Worm (Caenorhabditis elegans): Measurements from ENCODE around the gene Y54G2A.49.

- no peak for TF ChIP-seq R02D3.7 (tag; optimal IDR thresholded peaks at IDR 0.05)
- TF ChIP-seq alr-1 (tag; optimal IDR thresholded peaks at IDR 0.05), result no peak
- TF ChIP-seq mdl-1 (tag; optimal IDR thresholded peaks at IDR 0.05), result no peak
- no peak for TF ChIP-seq nhr-11 (tag; optimal IDR thresholded peaks at IDR 0.05)
- TF ChIP-seq fos-1 (tag; optimal IDR thresholded peaks at IDR 0.05), result peak; percentile 90
- TF ChIP-seq lsy-2 (tag; optimal IDR thresholded peaks at IDR 0.05), result peak in 1 of 2 experiments; percentile 48
- TF ChIP-seq ceh-82 (tag; optimal IDR thresholded peaks at IDR 0.05), result no peak
- no peak for TF ChIP-seq lin-39 (tag; optimal IDR thresholded peaks at IDR 0.05)
- TF ChIP-seq lin-11 (tag; optimal IDR thresholded peaks at IDR 0.05), result no peak
These were observed 47.5 kb downstream of the Y54G2A.49 start, which contains the start of gene Y54G2A.45 for ce11 chrIV:2805525-2805924.
